Fruit fly (Drosophila melanogaster) whole organism, embryonic: ENCODE data around the gene CG8301.
A peak's percentile ranks its signal among the peaks of the same experiment; 100 is the strongest.

Experiments
- ATbp ChIP-seq: fragments of 200-800 bp; sonication (Bioruptor generic); optimal IDR thresholded peaks from 2 replicates; lab custom pipeline; 2017; ENCODE audit warnings: missing biosample characterization, mild to moderate bottlenecking, missing genetic modification characterization, missing genetic modification reagents
- Aef1 ChIP-seq: fragments of 200-800 bp; sonication (Bioruptor generic); IDR thresholded peaks from 3 replicates; pipeline ENCODE4 v1.3.6; 2022; ENCODE audit warnings: missing biosample characterization, missing genetic modification characterization
- CG1024 ChIP-seq: fragments of 200-800 bp; sonication (Bioruptor generic); IDR thresholded peaks from 2 replicates; pipeline ENCODE4 v1.3.6; 2022; ENCODE audit warnings: missing biosample characterization, missing genetic modification characterization
- CG10267 ChIP-seq: fragments of 200-800 bp; sonication (Bioruptor generic); optimal IDR thresholded peaks from 2 replicates; lab custom pipeline; 2018; ENCODE audit warnings: missing biosample characterization, mild to moderate bottlenecking, missing genetic modification characterization, moderate library complexity
- CG10274 ChIP-seq: fragments of 200-800 bp; sonication (Bioruptor generic); optimal IDR thresholded peaks from 3 replicates; lab custom pipeline; 2017; ENCODE audit warnings: missing biosample characterization, mild to moderate bottlenecking, missing genetic modification characterization
- CG11093 ChIP-seq: fragments of 200-800 bp; sonication (Bioruptor generic); IDR thresholded peaks from 3 replicates; pipeline ENCODE4 v1.3.6; 2022; ENCODE audit warnings: missing biosample characterization, missing genetic modification characterization
- CG11456 ChIP-seq: fragments of 200-800 bp; sonication (Bioruptor generic); IDR thresholded peaks from 3 replicates; pipeline ENCODE4 v1.3.6; 2022; ENCODE audit warnings: missing biosample characterization, missing genetic modification characterization
- CG16779 ChIP-seq: fragments of 200-800 bp; sonication (Bioruptor generic); IDR thresholded peaks from 2 replicates; pipeline ENCODE4 v1.3.6; 2022; ENCODE audit warnings: missing biosample characterization, missing genetic modification characterization
- CG17912 ChIP-seq: fragments of 200-800 bp; sonication (Bioruptor generic); optimal IDR thresholded peaks from 2 replicates; lab custom pipeline; 2018; ENCODE audit warnings: missing biosample characterization, mild to moderate bottlenecking, missing genetic modification characterization
- CG18011 ChIP-seq: fragments of 200-800 bp; sonication (Bioruptor generic); optimal IDR thresholded peaks from 2 replicates; lab custom pipeline; 2017; ENCODE audit warnings: missing biosample characterization, missing genetic modification characterization, mild to moderate bottlenecking, moderate library complexity, missing genotype
- CG1832 ChIP-seq: fragments of 200-800 bp; sonication (Bioruptor generic); optimal IDR thresholded peaks from 2 replicates; lab custom pipeline; 2017; ENCODE audit warnings: missing biosample characterization, mild to moderate bottlenecking, missing genetic modification characterization, inconsistent platforms
- CG18476 ChIP-seq: fragments of 200-800 bp; sonication (Bioruptor generic); optimal IDR thresholded peaks from 2 replicates; lab custom pipeline; 2016; ENCODE audit warnings: missing biosample characterization, mild to moderate bottlenecking, missing genetic modification characterization
- CG18764 ChIP-seq: fragments of 200-800 bp; sonication (Bioruptor generic); optimal IDR thresholded peaks from 3 replicates; lab custom pipeline; 2016; ENCODE audit warnings: missing biosample characterization, missing genetic modification characterization
- CG32532 ChIP-seq: fragments of 200-800 bp; sonication (Bioruptor generic); IDR thresholded peaks from 2 replicates; pipeline ENCODE4 v1.3.6; 2022; ENCODE audit warnings: missing biosample characterization, missing genetic modification characterization
- CG3281 ChIP-seq: fragments of 200-800 bp; sonication (Bioruptor generic); optimal IDR thresholded peaks from 3 replicates; lab custom pipeline; 2017; ENCODE audit warnings: missing biosample characterization, mild to moderate bottlenecking, missing genetic modification characterization
- CG34224 ChIP-seq: fragments of 200-800 bp; sonication (Bioruptor generic); IDR thresholded peaks from 3 replicates; pipeline ENCODE4 v1.3.6; 2022; ENCODE audit warnings: missing biosample characterization, missing genetic modification characterization; ENCODE audit not compliant: partially characterized antibody
- CG34376 ChIP-seq: fragments of 200-800 bp; sonication (Bioruptor generic); optimal IDR thresholded peaks from 2 replicates; lab custom pipeline; 2018; ENCODE audit warnings: missing biosample characterization, mild to moderate bottlenecking, missing genetic modification characterization
- CG3847 ChIP-seq: fragments of 200-800 bp; sonication (Bioruptor generic); IDR thresholded peaks from 2 replicates; pipeline ENCODE4 v1.3.6; 2022; ENCODE audit warnings: missing biosample characterization, missing genetic modification characterization
- CG8765 ChIP-seq: fragments of 200-800 bp; sonication (Bioruptor generic); IDR thresholded peaks from 2 replicates; pipeline ENCODE4 v1.3.6; 2022; ENCODE audit warnings: missing biosample characterization, missing genetic modification characterization
- CG9215 ChIP-seq: fragments of 200-800 bp; sonication (Bioruptor generic); IDR thresholded peaks from 2 replicates; pipeline ENCODE4 v1.3.6; 2022; ENCODE audit warnings: missing biosample characterization, missing genetic modification characterization
- Elba2 ChIP-seq: fragments of 200-800 bp; sonication (Bioruptor generic); optimal IDR thresholded peaks from 3 replicates; lab custom pipeline; 2016; ENCODE audit warnings: missing biosample characterization, missing genetic modification characterization
- H2.0 ChIP-seq: fragments of 200-800 bp; sonication (Bioruptor generic); IDR thresholded peaks from 2 replicates; pipeline ENCODE4 v1.3.6; 2022; ENCODE audit warnings: missing biosample characterization, missing genetic modification characterization
- Hsf ChIP-seq: fragments of 200-800 bp; sonication (Bioruptor generic); optimal IDR thresholded peaks from 3 replicates; lab custom pipeline; 2016; ENCODE audit warnings: missing biosample characterization, missing genetic modification characterization
- Mad ChIP-seq: fragments of 200-800 bp; sonication (Bioruptor generic); optimal IDR thresholded peaks from 2 replicates; lab custom pipeline; 2016; ENCODE audit warnings: missing biosample characterization, missing genetic modification characterization
- Oli ChIP-seq: fragments of 200-800 bp; sonication (Bioruptor generic); optimal IDR thresholded peaks from 2 replicates; lab custom pipeline; 2018; ENCODE audit warnings: missing biosample characterization, mild to moderate bottlenecking, missing genetic modification characterization, moderate library complexity
- Rfx ChIP-seq: fragments of 200-800 bp; sonication (Bioruptor generic); IDR thresholded peaks from 2 replicates; pipeline ENCODE4 v1.3.6; 2022; ENCODE audit warnings: missing biosample characterization, missing genetic modification characterization
- Side ChIP-seq: fragments of 200-800 bp; sonication (Bioruptor generic); optimal IDR thresholded peaks from 2 replicates; lab custom pipeline; 2016; ENCODE audit warnings: missing biosample characterization, missing genetic modification characterization
- Sox100B ChIP-seq: fragments of 200-800 bp; sonication (Bioruptor generic); optimal IDR thresholded peaks from 3 replicates; lab custom pipeline; 2018; ENCODE audit warnings: missing biosample characterization, mild to moderate bottlenecking, missing genetic modification characterization
- Sry-β ChIP-seq: fragments of 200-800 bp; sonication (Bioruptor generic); optimal IDR thresholded peaks from 2 replicates; lab custom pipeline; 2018; ENCODE audit warnings: missing biosample characterization, mild to moderate bottlenecking, missing genetic modification characterization, moderate library complexity
- Stat92E ChIP-seq, 3 experiments: fragments of >200 bp in 2 of 3; fragments of 200-800 bp in 1 of 3; sonication (Bioruptor generic) in 1 of 3; optimal IDR thresholded peaks; 2 replicates each; lab custom pipeline; 2017 to 2019; ENCODE audit warnings: missing biosample characterization in 3 of 3, missing genetic modification characterization in 3 of 3, mild to moderate bottlenecking in 1 of 3, moderate library complexity in 1 of 3
- ase ChIP-seq: fragments of 200-800 bp; sonication (Bioruptor generic); IDR thresholded peaks from 3 replicates; pipeline ENCODE4 v1.3.6; 2022; ENCODE audit warnings: missing biosample characterization, missing genetic modification characterization
- bowl ChIP-seq: fragments of 200-800 bp; sonication (Bioruptor generic); IDR thresholded peaks from 2 replicates; pipeline ENCODE4 v1.3.6; 2022; ENCODE audit warnings: missing biosample characterization, missing genetic modification characterization
- br ChIP-seq: fragments of >200 bp; optimal IDR thresholded peaks from 2 replicates; lab custom pipeline; 2017
- btn ChIP-seq: fragments of 200-800 bp; sonication (Bioruptor generic); optimal IDR thresholded peaks from 2 replicates; lab custom pipeline; 2016; ENCODE audit warnings: missing biosample characterization, missing genetic modification characterization
- chinmo ChIP-seq: fragments of 200-800 bp; sonication (Bioruptor generic); IDR thresholded peaks from 4 replicates; pipeline ENCODE4 v1.3.6; 2022; ENCODE audit warnings: missing biosample characterization, missing genetic modification characterization; ENCODE audit not compliant: partially characterized antibody
- dpn ChIP-seq, 2 experiments: fragments of 200-800 bp; sonication (Bioruptor generic); optimal IDR thresholded peaks; 3 replicates each; lab custom pipeline; 2016; ENCODE audit warnings: missing biosample characterization in 2 of 2, missing genetic modification characterization in 2 of 2
- emc ChIP-seq: fragments of 200-800 bp; sonication (Bioruptor generic); optimal IDR thresholded peaks from 2 replicates; lab custom pipeline; 2016; ENCODE audit warnings: missing biosample characterization, missing genetic modification characterization
- ftz-f1 ChIP-seq: fragments of 200-800 bp; sonication (Bioruptor generic); optimal IDR thresholded peaks from 2 replicates; lab custom pipeline; 2016; ENCODE audit warnings: missing biosample characterization, missing genetic modification characterization
- ind ChIP-seq: fragments of 200-800 bp; sonication (Bioruptor generic); optimal IDR thresholded peaks from 3 replicates; lab custom pipeline; 2016; ENCODE audit warnings: missing biosample characterization, missing genetic modification characterization
- jumu ChIP-seq: fragments of 200-800 bp; sonication (Bioruptor generic); optimal IDR thresholded peaks from 3 replicates; lab custom pipeline; 2016; ENCODE audit warnings: missing biosample characterization, missing genetic modification characterization
- knrl ChIP-seq: fragments of 200-800 bp; sonication (Bioruptor generic); IDR thresholded peaks from 3 replicates; pipeline ENCODE4 v1.3.6; 2022; ENCODE audit warnings: missing biosample characterization, missing genetic modification characterization; ENCODE audit not compliant: partially characterized antibody
- mam ChIP-seq: fragments of 200-800 bp; sonication (Bioruptor generic); optimal IDR thresholded peaks from 3 replicates; lab custom pipeline; 2016; ENCODE audit warnings: missing biosample characterization, missing genetic modification characterization
- oc ChIP-seq: fragments of 200-800 bp; sonication (Bioruptor generic); optimal IDR thresholded peaks from 2 replicates; lab custom pipeline; 2018; ENCODE audit warnings: missing biosample characterization, mild to moderate bottlenecking, missing genetic modification characterization, moderate library complexity
- pnt ChIP-seq: fragments of 200-800 bp; sonication (Bioruptor generic); optimal IDR thresholded peaks from 3 replicates; lab custom pipeline; 2016; ENCODE audit warnings: missing biosample characterization, missing genetic modification characterization
- sisA ChIP-seq: fragments of 200-800 bp; sonication (Bioruptor generic); IDR thresholded peaks from 2 replicates; pipeline ENCODE4 v1.3.6; 2022; ENCODE audit warnings: missing biosample characterization, missing genetic modification characterization
- tio ChIP-seq: fragments of 200-800 bp; sonication (Bioruptor generic); optimal IDR thresholded peaks from 2 replicates; lab custom pipeline; 2017; ENCODE audit warnings: missing biosample characterization, missing genetic modification characterization, inconsistent platforms
- toy ChIP-seq: fragments of 200-800 bp; sonication (Bioruptor generic); IDR thresholded peaks from 2 replicates; pipeline ENCODE4 v1.3.6; 2022; ENCODE audit warnings: missing biosample characterization, missing genetic modification characterization
- vnd ChIP-seq: fragments of 200-800 bp; sonication (Bioruptor generic); IDR thresholded peaks from 3 replicates; pipeline ENCODE4 v1.3.6; 2022; ENCODE audit warnings: missing biosample characterization, missing genetic modification characterization; ENCODE audit not compliant: partially characterized antibody
- vvl ChIP-seq: fragments of 200-800 bp; sonication (Bioruptor generic); IDR thresholded peaks from 2 replicates; pipeline ENCODE4 v1.3.6; 2022; ENCODE audit warnings: missing biosample characterization, missing genetic modification characterization
- zfh2 ChIP-seq: fragments of 200-800 bp; sonication (Bioruptor generic); optimal IDR thresholded peaks from 2 replicates; lab custom pipeline; 2016; ENCODE audit warnings: missing biosample characterization, missing genetic modification characterization

CG8301 gene

DNA sequence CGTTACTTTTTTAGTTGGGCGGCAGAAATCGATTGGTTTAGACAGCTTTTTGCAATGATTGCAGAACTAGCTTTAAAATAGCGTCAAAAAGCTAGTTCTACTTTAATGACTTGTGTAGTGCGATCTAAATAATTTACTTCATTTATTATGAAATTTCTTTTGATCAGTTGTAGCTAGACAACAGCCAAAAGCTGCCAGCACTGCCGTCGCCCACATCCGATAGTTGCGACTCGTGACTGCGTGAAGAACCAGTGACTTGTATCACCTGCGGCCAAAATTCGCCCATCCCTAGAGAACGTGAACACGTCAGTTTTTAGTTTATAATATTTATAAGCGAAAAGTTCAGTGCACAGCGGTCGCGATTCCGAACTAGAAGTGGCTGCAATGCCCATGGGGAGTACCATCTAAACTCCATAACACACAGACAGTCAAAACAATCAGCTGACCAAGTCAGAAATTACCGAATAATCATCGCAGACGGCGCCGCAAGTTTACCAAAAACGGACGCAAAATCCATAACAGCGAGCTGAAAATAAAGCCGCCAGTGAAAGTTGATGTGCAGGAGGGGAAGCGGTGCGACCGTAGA lies 5.7 kb downstream of the CG8301 start, which contains the start of gene P58IPK (continued):
- TF ChIP-seq knrl (GFP tag; lab: Robert Waterston, UW) (peak; percentile 96), CG3281 (GFP tag; lab: Kevin White, UChicago) (peak; percentile 31), CG34224 (peak; percentile 92), zfh2 (GFP tag; lab: Kevin White, UChicago) (peak; percentile 80), Aef1 (GFP tag; lab: Robert Waterston, UW) (peak; percentile 32; the same call in 2 of the 3 replicates), emc (GFP tag; lab: Kevin White, UChicago) (no peak), dpn (GFP tag; optimal IDR thresholded peaks at IDR 0.05; lab: Kevin White, UChicago) (peak; percentile 75 to 79), Sox100B (no peak), CG8765 (GFP tag; lab: Robert Waterston, UW) (no peak), Oli (tag; lab: Kevin White, UChicago) (peak; percentile 0), btn (GFP tag; lab: Kevin White, UChicago) (no peak), Rfx (GFP tag; lab: Robert Waterston, UW) (peak; percentile 89), ftz-f1 (GFP tag; lab: Kevin White, UChicago) (peak; percentile 59), CG3847 (GFP tag; lab: Robert Waterston, UW) (peak; percentile 77), CG11456 (GFP tag; lab: Robert Waterston, UW) (peak; percentile 85; the same call in 2 of the 3 replicates), Side (GFP tag; lab: Kevin White, UChicago) (peak; percentile 45), jumu (peak; percentile 76), CG18476 (GFP tag; lab: Kevin White, UChicago) (peak; percentile 44), CG18764 (peak; percentile 55), CG10267 (tag; lab: Kevin White, UChicago) (peak; percentile 68), toy (GFP tag; lab: Robert Waterston, UW) (no peak), mam (GFP tag; lab: Kevin White, UChicago) (peak; percentile 85), H2.0 (GFP tag; lab: Robert Waterston, UW) (peak; percentile 59), CG9215 (GFP tag; lab: Robert Waterston, UW) (peak; percentile 65), chinmo (GFP tag; lab: Robert Waterston, UW) (peak; percentile 73; the same call in 2 of the 4 replicates), ind (peak; percentile 72), vvl (GFP tag; lab: Robert Waterston, UW) (peak; percentile 81), oc (no peak), Stat92E (GFP tag; optimal IDR thresholded peaks at IDR 0.05; lab: Kevin White, UChicago) (no peak), vnd (peak; percentile 90), CG10274 (GFP tag; lab: Kevin White, UChicago) (no peak), CG34376 (GFP tag; lab: Kevin White, UChicago) (peak; percentile 57), pnt (GFP tag; lab: Kevin White, UChicago) (peak; percentile 54), ase (0 out of 3 replicates have a peak, but pooled peaks have one; percentile 11), Mad (GFP tag; lab: Kevin White, UChicago) (peak; percentile 83), CG32532 (GFP tag; lab: Robert Waterston, UW) (peak; percentile 76), Sry-β (peak; percentile 98), Elba2 (GFP tag; lab: Kevin White, UChicago) (no peak), CG1832 (no peak), bowl (GFP tag; lab: Robert Waterston, UW) (no peak), sisA (GFP tag; lab: Robert Waterston, UW) (peak; percentile 64), CG11093 (GFP tag; lab: Robert Waterston, UW) (no peak), CG18011 (GFP tag; lab: Kevin White, UChicago) (peak; percentile 65), CG1024 (GFP tag; lab: Robert Waterston, UW) (no peak), br (lab: Kevin White, UChicago) (no peak), Hsf (GFP tag; lab: Kevin White, UChicago) (peak; percentile 66), tio (GFP tag; lab: Kevin White, UChicago) (no peak), ATbp (GFP tag; lab: Kevin White, UChicago) (no peak), CG16779 (GFP tag; lab: Robert Waterston, UW) (no peak), CG17912 (GFP tag; lab: Kevin White, UChicago) (no peak)
